Fruit fly (Drosophila melanogaster) whole organism, wandering third instar larva: ENCODE measurements around the gene Elp1.

Source experiments
- Sp1 ChIP-seq: fragments of 200-800 bp; sonication (Bioruptor generic); optimal IDR thresholded peaks from 3 replicates; lab custom pipeline; 2019; ENCODE audit warnings: missing biosample characterization, mild to moderate bottlenecking, missing genetic modification characterization, moderate library complexity
- fru ChIP-seq: fragments of 200-800 bp; sonication (Bioruptor generic); optimal IDR thresholded peaks from 3 replicates; lab custom pipeline; 2016; ENCODE audit warnings: missing biosample characterization, mild to moderate bottlenecking, missing genetic modification characterization
- lola ChIP-seq: fragments of >200 bp; optimal IDR thresholded peaks from 2 replicates; lab custom pipeline; 2017; ENCODE audit warnings: missing biosample characterization, missing genetic modification characterization
- sv ChIP-seq: fragments of 200-800 bp; sonication (Bioruptor generic); optimal IDR thresholded peaks from 3 replicates; lab custom pipeline; 2016; ENCODE audit warnings: missing biosample characterization, missing genetic modification characterization

- no peak for TF ChIP-seq fru (GFP tag; lab: Kevin White, UChicago)
- TF ChIP-seq lola (GFP tag; lab: Kevin White, UChicago) = no peak
- no peak for TF ChIP-seq Sp1 (GFP tag; lab: Kevin White, UChicago)
- TF ChIP-seq sv (GFP tag; lab: Kevin White, UChicago) = no peak
These were observed 53.0 kb downstream of the Elp1 start, which contains the start of gene I-t for dm6 chr3R:11703730-11704129.
